Fruit fly (Drosophila melanogaster) whole organism, adult: ENCODE measurements around the gene CG43135.
A peak's percentile ranks its signal among the peaks of the same experiment; 100 is the strongest.

ENCODE experiments used
- CG11617 ChIP-seq: fragments of 200-800 bp; sonication (Bioruptor generic); optimal IDR thresholded peaks from 2 replicates; lab custom pipeline; 2017; ENCODE audit warnings: mild to moderate bottlenecking, missing biosample characterization, missing genetic modification reagents, missing genetic modification characterization
- CG12768 ChIP-seq: fragments of 200-800 bp; sonication (Bioruptor generic); optimal IDR thresholded peaks from 2 replicates; lab custom pipeline; 2017; ENCODE audit warnings: missing biosample characterization, missing genetic modification characterization, mild to moderate bottlenecking, moderate library complexity, missing genetic modification reagents
- CG14711 ChIP-seq: fragments of 200-800 bp; sonication (Bioruptor generic); optimal IDR thresholded peaks from 2 replicates; lab custom pipeline; 2018; ENCODE audit warnings: missing biosample characterization, mild to moderate bottlenecking, missing genetic modification characterization, moderate library complexity
- CG1620 ChIP-seq: fragments of 200-800 bp; sonication (Bioruptor generic); optimal IDR thresholded peaks from 2 replicates; lab custom pipeline; 2016; ENCODE audit warnings: missing biosample characterization, missing genetic modification characterization
- CG33017 ChIP-seq: fragments of 200-800 bp; sonication (Bioruptor generic); optimal IDR thresholded peaks from 2 replicates; lab custom pipeline; 2018; ENCODE audit warnings: missing biosample characterization, mild to moderate bottlenecking, missing genetic modification characterization, moderate library complexity
- CG5204 ChIP-seq: fragments of 200-800 bp; sonication (Bioruptor generic); optimal IDR thresholded peaks from 2 replicates; lab custom pipeline; 2016; ENCODE audit warnings: missing biosample characterization, missing genetic modification characterization
- CG7045 ChIP-seq: fragments of 200-800 bp; sonication (Bioruptor generic); optimal IDR thresholded peaks from 2 replicates; lab custom pipeline; 2017; ENCODE audit warnings: missing biosample characterization, mild to moderate bottlenecking, missing genetic modification characterization
- CG7101 ChIP-seq: fragments of 200-800 bp; sonication (Bioruptor generic); optimal IDR thresholded peaks from 2 replicates; lab custom pipeline; 2018; ENCODE audit warnings: missing biosample characterization, mild to moderate bottlenecking, missing genetic modification characterization, moderate library complexity
- Clk ChIP-seq: fragments of 200-800 bp; sonication (Bioruptor generic); optimal IDR thresholded peaks from 2 replicates; lab custom pipeline; 2017; ENCODE audit warnings: missing biosample characterization, missing genetic modification characterization
- Crg-1 ChIP-seq: fragments of 200-800 bp; sonication (Bioruptor generic); optimal IDR thresholded peaks from 2 replicates; lab custom pipeline; 2016; ENCODE audit warnings: missing biosample characterization, missing genetic modification characterization
- Hr96 ChIP-seq: fragments of 200-800 bp; sonication (Bioruptor generic); optimal IDR thresholded peaks from 2 replicates; lab custom pipeline; 2016; ENCODE audit warnings: missing biosample characterization, missing genetic modification characterization
- Mnt ChIP-seq: fragments of 200-800 bp; sonication (Bioruptor generic); optimal IDR thresholded peaks from 2 replicates; lab custom pipeline; 2016; ENCODE audit warnings: missing biosample characterization, mild to moderate bottlenecking, missing genetic modification characterization
- bab1 ChIP-seq: fragments of 200-800 bp; sonication (Bioruptor generic); optimal IDR thresholded peaks from 3 replicates; lab custom pipeline; 2019; ENCODE audit warnings: missing biosample characterization, mild to moderate bottlenecking, missing genetic modification characterization, moderate library complexity
- cic ChIP-seq: fragments of 200-800 bp; sonication (Bioruptor generic); optimal IDR thresholded peaks from 2 replicates; lab custom pipeline; 2017; ENCODE audit warnings: missing biosample characterization, mild to moderate bottlenecking, missing genetic modification characterization, moderate library complexity
- cnc ChIP-seq, 2 experiments: fragments of >200 bp; optimal IDR thresholded peaks; 2 replicates each; lab custom pipeline; 2017
- kay ChIP-seq: fragments of 200-800 bp; sonication (Bioruptor generic); peaks from one replicate; lab custom pipeline; 2016; ENCODE audit warnings: missing biosample characterization, missing genetic modification characterization, borderline replicate concordance
- ovo ChIP-seq: fragments of 200-800 bp; sonication (Bioruptor generic); optimal IDR thresholded peaks from 2 replicates; lab custom pipeline; 2016; ENCODE audit warnings: missing biosample characterization, missing genetic modification characterization
- pad ChIP-seq: fragments of 200-800 bp; sonication (Bioruptor generic); optimal IDR thresholded peaks from 3 replicates; lab custom pipeline; 2017; ENCODE audit warnings: missing biosample characterization, missing genetic modification characterization, mild to moderate bottlenecking, moderate library complexity, missing genetic modification reagents
- tj ChIP-seq: fragments of 200-800 bp; sonication (Bioruptor generic); optimal IDR thresholded peaks from 3 replicates; lab custom pipeline; 2017; ENCODE audit warnings: missing biosample characterization, mild to moderate bottlenecking, missing genetic modification characterization, moderate library complexity
- toe ChIP-seq: fragments of 200-800 bp; sonication (Bioruptor generic); optimal IDR thresholded peaks from 2 replicates; lab custom pipeline; 2016; ENCODE audit warnings: missing biosample characterization, missing genetic modification characterization

The CG43135 gene

dm6 chrX:4248077-4248476 lies at the start of gene CG43135:
Gene CG43135 (plus strand): TSS chrX:4248377.
- TF ChIP-seq CG11617 (GFP tag; lab: Kevin White, UChicago) (no peak), CG33017 (no peak), CG7101 (tag; lab: Kevin White, UChicago) (no peak), cic (no peak), pad (GFP tag; lab: Kevin White, UChicago) (no peak), CG12768 (GFP tag; lab: Kevin White, UChicago) (no peak), CG7045 (no peak), CG14711 (tag; lab: Kevin White, UChicago) (no peak), CG1620 (GFP tag; lab: Kevin White, UChicago) (no peak), Crg-1 (GFP tag; lab: Kevin White, UChicago) (no peak), cnc (optimal IDR thresholded peaks at IDR 0.05; lab: Kevin White, UChicago) (no peak), kay (GFP tag; lab: Kevin White, UChicago) (no peak), bab1 (GFP tag; lab: Kevin White, UChicago) (no peak), tj (GFP tag; lab: Kevin White, UChicago) (no peak)

- no peak for TF ChIP-seq Hr96 (GFP tag; lab: Kevin White, UChicago)
- no peak for TF ChIP-seq bab1 (GFP tag; lab: Kevin White, UChicago)
- TF ChIP-seq cnc (optimal IDR thresholded peaks at IDR 0.05; lab: Kevin White, UChicago), result no peak
- TF ChIP-seq CG7101 (tag; lab: Kevin White, UChicago), result no peak
- TF ChIP-seq CG7045, result no peak
- no peak for TF ChIP-seq CG33017
- no peak for TF ChIP-seq toe (GFP tag; lab: Kevin White, UChicago)
- no peak for TF ChIP-seq pad (GFP tag; lab: Kevin White, UChicago)
- no peak for TF ChIP-seq kay (GFP tag; lab: Kevin White, UChicago)
- no peak for TF ChIP-seq Mnt
- no peak for TF ChIP-seq CG11617 (GFP tag; lab: Kevin White, UChicago)
- TF ChIP-seq ovo, result no peak
- no peak for TF ChIP-seq CG14711 (tag; lab: Kevin White, UChicago)
- no peak for TF ChIP-seq cic
- TF ChIP-seq CG5204 (GFP tag; lab: Kevin White, UChicago), result no peak
- TF ChIP-seq CG1620 (GFP tag; lab: Kevin White, UChicago), result no peak
These were observed 49.4 kb upstream of the CG43135 start for dm6 chrX:4198769-4199168.

- no peak for TF ChIP-seq pad (GFP tag; lab: Kevin White, UChicago)
- TF ChIP-seq CG33017, result no peak
- no peak for TF ChIP-seq kay (GFP tag; lab: Kevin White, UChicago)
- no peak for TF ChIP-seq ovo
- no peak for TF ChIP-seq toe (GFP tag; lab: Kevin White, UChicago)
- TF ChIP-seq CG12768 (GFP tag; lab: Kevin White, UChicago), result no peak
These were observed 47.6 kb upstream of the CG43135 start for dm6 chrX:4200612-4201011.

- TF ChIP-seq bab1 (GFP tag; lab: Kevin White, UChicago) (no peak), CG11617 (GFP tag; lab: Kevin White, UChicago) (peak; percentile 68), CG5204 (GFP tag; lab: Kevin White, UChicago) (no peak), Mnt (peak; percentile 57), Clk (GFP tag; lab: Kevin White, UChicago) (no peak), tj (GFP tag; lab: Kevin White, UChicago) (peak; percentile 17), CG1620 (GFP tag; lab: Kevin White, UChicago) (peak; percentile 27), pad (GFP tag; lab: Kevin White, UChicago) (peak; percentile 47), cic (peak; percentile 74), kay (GFP tag; lab: Kevin White, UChicago) (no peak), CG14711 (tag; lab: Kevin White, UChicago) (peak; percentile 55), Crg-1 (GFP tag; lab: Kevin White, UChicago) (peak; percentile 81), CG12768 (GFP tag; lab: Kevin White, UChicago) (peak; percentile 17), CG7101 (tag; lab: Kevin White, UChicago) (peak; percentile 81), Hr96 (GFP tag; lab: Kevin White, UChicago) (peak; percentile 42), CG7045 (peak; percentile 53), toe (GFP tag; lab: Kevin White, UChicago) (no peak), cnc (optimal IDR thresholded peaks at IDR 0.05; lab: Kevin White, UChicago) (no peak), ovo (peak; percentile 59), CG33017 (peak; percentile 66)
These were observed 45.9 kb upstream of the CG43135 start for dm6 chrX:4202235-4202794.

dm6 chrX:4203713-4204447 lies 44.3 kb upstream of the CG43135 start:
- TF ChIP-seq pad (GFP tag; lab: Kevin White, UChicago) (peak; percentile 84), kay (GFP tag; lab: Kevin White, UChicago) (peak; percentile 51), Clk (GFP tag; lab: Kevin White, UChicago) (no peak), toe (GFP tag; lab: Kevin White, UChicago) (no peak), ovo (peak; percentile 19), bab1 (GFP tag; lab: Kevin White, UChicago) (peak; percentile 3), cnc (optimal IDR thresholded peaks at IDR 0.05; lab: Kevin White, UChicago) (no peak)
